Worm (Caenorhabditis elegans): ENCODE results near the gene brc-1.

The brc-1 gene

ce11 chrIII:3862918-3863385, at the start of gene brc-1:
Gene brc-1, minus strand, starts transcription at chrIII:3862968.
- TF ChIP-seq rnt-1 (tag; optimal IDR thresholded peaks at IDR 0.05) (peak; percentile 44), F13H6.1 (tag; optimal IDR thresholded peaks at IDR 0.05) (no peak), hlh-15 (tag; optimal IDR thresholded peaks at IDR 0.05) (peak; percentile 11), ceh-14 (tag; optimal IDR thresholded peaks at IDR 0.05) (peak; percentile 54), pax-1 (tag; optimal IDR thresholded peaks at IDR 0.05) (peak; percentile 65), ref-2 (tag; optimal IDR thresholded peaks at IDR 0.05) (peak; percentile 54), ceh-18 (tag; optimal IDR thresholded peaks at IDR 0.05) (peak; percentile 85), pha-2 (tag; optimal IDR thresholded peaks at IDR 0.05) (no peak), unc-55 (GFP tag; optimal IDR thresholded peaks at IDR 0.05) (peak; percentile 21), dve-1 (tag; optimal IDR thresholded peaks at IDR 0.05) (peak; percentile 57), unc-86 (tag; optimal IDR thresholded peaks at IDR 0.05) (peak; percentile 50), fkh-10 (GFP tag; optimal IDR thresholded peaks at IDR 0.05) (peak; percentile 13), ztf-16 (tag; optimal IDR thresholded peaks at IDR 0.05) (peak; percentile 57), pat-9 (tag; optimal IDR thresholded peaks at IDR 0.05) (peak; percentile 8), ceh-34 (tag; optimal IDR thresholded peaks at IDR 0.05) (peak; percentile 77), tbx-2 (tag; optimal IDR thresholded peaks at IDR 0.05) (peak; percentile 68), ceh-48 (tag; optimal IDR thresholded peaks at IDR 0.05) (peak; percentile 49), ceh-19 (GFP tag; optimal IDR thresholded peaks at IDR 0.05) (peak; percentile 54), unc-42 (tag; optimal IDR thresholded peaks at IDR 0.05) (peak; percentile 82), sdc-2 (tag; optimal IDR thresholded peaks at IDR 0.05) (peak; percentile 10), nfya-1 (tag; optimal IDR thresholded peaks at IDR 0.05) (peak; percentile 91), ceh-24 (tag; optimal IDR thresholded peaks at IDR 0.05) (no peak), elt-2 (tag; optimal IDR thresholded peaks at IDR 0.05) (peak; percentile 17), gmeb-2 (tag; optimal IDR thresholded peaks at IDR 0.05) (no peak), ceh-2 (tag; optimal IDR thresholded peaks at IDR 0.05) (no peak), ceh-45 (GFP tag; IDR thresholded peaks at IDR 0.05) (no peak), ceh-31 (tag; optimal IDR thresholded peaks at IDR 0.05) (peak; percentile 86), K02D7.2 (tag; optimal IDR thresholded peaks at IDR 0.05) (no peak), sox-4 (tag; optimal IDR thresholded peaks at IDR 0.05) (peak; percentile 31), ceh-30 (tag; optimal IDR thresholded peaks at IDR 0.05) (peak; percentile 38), tbx-7 (tag; optimal IDR thresholded peaks at IDR 0.05) (no peak), T23F11.4 (GFP tag; optimal IDR thresholded peaks at IDR 0.05) (peak; percentile 28), pros-1 (tag; optimal IDR thresholded peaks at IDR 0.05) (peak; percentile 77), unc-3 (GFP tag; conservative IDR thresholded peaks at IDR 0.05) (peak; percentile 57; the same call in 1 of the 2 replicates), unc-3 (tag; optimal IDR thresholded peaks at IDR 0.05) (peak; percentile 60)

ce11 chrIII:3908205-3908604, 45.4 kb upstream of the brc-1 start:
- no peak for TF ChIP-seq ceh-6 (GFP tag; optimal IDR thresholded peaks at IDR 0.05)
- TF ChIP-seq fax-1 (tag; optimal IDR thresholded peaks at IDR 0.05): no peak
- no peak for TF ChIP-seq hlh-8 (tag; optimal IDR thresholded peaks at IDR 0.05)
- TF ChIP-seq ceh-24 (tag; optimal IDR thresholded peaks at IDR 0.05): no peak
- TF ChIP-seq ceh-45 (GFP tag; IDR thresholded peaks at IDR 0.05): no peak
- TF ChIP-seq dve-1 (tag; optimal IDR thresholded peaks at IDR 0.05): no peak
- no peak for TF ChIP-seq hlh-13 (GFP tag; optimal IDR thresholded peaks at IDR 0.05)
- TF ChIP-seq sox-4 (tag; optimal IDR thresholded peaks at IDR 0.05): no peak
- no peak for TF ChIP-seq elt-2 (tag; optimal IDR thresholded peaks at IDR 0.05)
- no peak for TF ChIP-seq ama-1 (optimal IDR thresholded peaks at IDR 0.05)
- no peak for TF ChIP-seq nfya-1 (tag; optimal IDR thresholded peaks at IDR 0.05)
- TF ChIP-seq ceh-30 (tag; optimal IDR thresholded peaks at IDR 0.05): no peak
- no peak for TF ChIP-seq K02D7.2 (tag; optimal IDR thresholded peaks at IDR 0.05)
- no peak for TF ChIP-seq che-1 (tag; optimal IDR thresholded peaks at IDR 0.05)
- TF ChIP-seq rnt-1 (tag; optimal IDR thresholded peaks at IDR 0.05): no peak
- no peak for TF ChIP-seq hlh-30 (tag; optimal IDR thresholded peaks at IDR 0.05; ENCODE audit: insufficient read depth)
- no peak for TF ChIP-seq fkh-10 (GFP tag; optimal IDR thresholded peaks at IDR 0.05)

Measured in whole organism, late embryonic.